Fruit fly (Drosophila melanogaster) Kc167 (cell line): ENCODE results near the gene CG8036.

Experiments
- Sin3A ChIP-seq: fragments of >200 bp; optimal IDR thresholded peaks from 2 replicates; lab custom pipeline; 2018; ENCODE audit warnings: missing external identifiers
- h ChIP-seq: fragments of >200 bp; optimal IDR thresholded peaks from 3 replicates; lab custom pipeline; 2018; ENCODE audit warnings: missing external identifiers
- psq ChIP-seq: fragments of >200 bp; optimal IDR thresholded peaks from 2 replicates; lab custom pipeline; 2017; ENCODE audit warnings: missing external identifiers

- TF ChIP-seq h (lab: Kevin White, UChicago) (no peak), psq (no peak), Sin3A (lab: Kevin White, UChicago) (no peak)
Measured at dm6 chr3R:8673803-8674234, 6.2 kb downstream of the CG8036 start, which contains the start of gene mRpL19.
